Worm (Caenorhabditis elegans) whole organism, mixed stage, embryonic: ENCODE measurements around the gene ZK105.1.

Experiments
- M03D4.4 ChIP-seq: sonication (generic microtip); optimal IDR thresholded peaks from 2 replicates; lab custom pipeline; 2017; ENCODE audit warnings: mild to moderate bottlenecking, missing genetic modification characterization, missing compliant biosample characterization
- bed-3 ChIP-seq: fragments of 200-800 bp; sonication (Bioruptor generic); optimal IDR thresholded peaks from 3 replicates; lab custom pipeline; 2018; ENCODE audit warnings: mild to moderate bottlenecking, missing genetic modification characterization, moderate library complexity, missing compliant biosample characterization
- blmp-1 ChIP-seq: fragments of 150-350 bp; optimal IDR thresholded peaks from 2 replicates; lab custom pipeline; 2014; ENCODE audit warnings: missing biosample characterization, missing genetic modification characterization
- ceh-39 ChIP-seq: fragments of 150-350 bp; optimal IDR thresholded peaks from 2 replicates; lab custom pipeline; 2014; ENCODE audit warnings: missing biosample characterization, missing genetic modification characterization
- ceh-43 ChIP-seq: fragments of 200-800 bp; sonication (Bioruptor generic); optimal IDR thresholded peaks from 2 replicates; lab custom pipeline; 2018; ENCODE audit warnings: mild to moderate bottlenecking, missing genetic modification characterization, moderate library complexity, missing compliant biosample characterization
- ceh-83 ChIP-seq: fragments of 200-800 bp; sonication (Bioruptor generic); optimal IDR thresholded peaks from 2 replicates; lab custom pipeline; 2018; ENCODE audit warnings: mild to moderate bottlenecking, missing genetic modification characterization, missing compliant biosample characterization
- ces-1 ChIP-seq: fragments of 150-350 bp; optimal IDR thresholded peaks from 2 replicates; lab custom pipeline; 2014; ENCODE audit warnings: missing biosample characterization, missing genetic modification reagents, missing genetic modification characterization
- cnd-1 ChIP-seq: fragments of 200-800 bp; sonication (Bioruptor generic); optimal IDR thresholded peaks from 2 replicates; lab custom pipeline; 2018; ENCODE audit warnings: mild to moderate bottlenecking, missing genetic modification characterization, missing compliant biosample characterization
- drap-1 ChIP-seq: fragments of 200-800 bp; sonication (Bioruptor generic); optimal IDR thresholded peaks from 3 replicates; lab custom pipeline; 2018; ENCODE audit warnings: mild to moderate bottlenecking, missing genetic modification characterization, missing compliant biosample characterization
- elt-1 ChIP-seq: sonication (generic microtip); optimal IDR thresholded peaks from 2 replicates; lab custom pipeline; 2017; ENCODE audit warnings: missing genetic modification characterization, mild to moderate bottlenecking, missing compliant biosample characterization, antibody characterized with exemption, moderate library complexity, borderline replicate concordance; ENCODE audit not compliant: insufficient read depth
- elt-3 ChIP-seq: fragments of 150-350 bp; optimal IDR thresholded peaks from 2 replicates; lab custom pipeline; 2014; ENCODE audit warnings: missing biosample characterization, missing genetic modification characterization
- flh-1 ChIP-seq: fragments of 200-800 bp; sonication (Bioruptor generic); optimal IDR thresholded peaks from 2 replicates; lab custom pipeline; 2018; ENCODE audit warnings: mild to moderate bottlenecking, missing genetic modification characterization, moderate library complexity, missing compliant biosample characterization
- ham-2 ChIP-seq: fragments of 200-800 bp; sonication (Bioruptor generic); optimal IDR thresholded peaks from 2 replicates; lab custom pipeline; 2018; ENCODE audit warnings: mild to moderate bottlenecking, missing genetic modification characterization, missing compliant biosample characterization
- hlh-1 ChIP-seq: fragments of 150-350 bp; optimal IDR thresholded peaks from 2 replicates; lab custom pipeline; 2014; ENCODE audit warnings: missing biosample characterization, missing genetic modification reagents, missing genetic modification characterization
- lin-13 ChIP-seq: fragments of 150-350 bp; optimal IDR thresholded peaks from 2 replicates; lab custom pipeline; 2014; ENCODE audit warnings: missing biosample characterization, missing genetic modification characterization
- lin-32 ChIP-seq: fragments of 200-800 bp; sonication (Bioruptor generic); optimal IDR thresholded peaks from 2 replicates; lab custom pipeline; 2018; ENCODE audit warnings: mild to moderate bottlenecking, missing genetic modification characterization, missing compliant biosample characterization
- lsy-2 ChIP-seq: fragments of 150-350 bp; optimal IDR thresholded peaks from 2 replicates; lab custom pipeline; 2014; ENCODE audit warnings: missing biosample characterization, missing genetic modification characterization
- mab-5 ChIP-seq: fragments of 150-350 bp; optimal IDR thresholded peaks from 2 replicates; lab custom pipeline; 2014; ENCODE audit warnings: missing biosample characterization, missing genetic modification characterization
- mep-1 ChIP-seq: fragments of 150-350 bp; optimal IDR thresholded peaks from 2 replicates; lab custom pipeline; 2017; ENCODE audit warnings: missing biosample characterization, missing genetic modification reagents, missing genetic modification characterization, inconsistent platforms
- mls-2 ChIP-seq: sonication (generic microtip); optimal IDR thresholded peaks from 2 replicates; lab custom pipeline; 2016; ENCODE audit warnings: mild to moderate bottlenecking, missing genetic modification characterization, moderate library complexity, missing compliant biosample characterization
- nhr-12 ChIP-seq: fragments of 150-350 bp; optimal IDR thresholded peaks from 2 replicates; lab custom pipeline; 2014; ENCODE audit warnings: missing biosample characterization, missing genetic modification characterization
- nhr-2 ChIP-seq: fragments of 150-350 bp; optimal IDR thresholded peaks from 2 replicates; lab custom pipeline; 2014; ENCODE audit warnings: missing biosample characterization, missing genetic modification characterization
- nhr-237 ChIP-seq: fragments of 150-350 bp; optimal IDR thresholded peaks from 2 replicates; lab custom pipeline; 2014; ENCODE audit warnings: missing biosample characterization, missing genetic modification characterization
- nhr-28 ChIP-seq: fragments of 150-350 bp; optimal IDR thresholded peaks from 2 replicates; lab custom pipeline; 2014; ENCODE audit warnings: missing biosample characterization, missing genetic modification characterization
- nhr-76 ChIP-seq: sonication (generic microtip); optimal IDR thresholded peaks from 2 replicates; lab custom pipeline; 2017; ENCODE audit warnings: missing biosample characterization, missing genetic modification characterization
- pha-4 ChIP-seq: fragments of 150-350 bp; optimal IDR thresholded peaks from 2 replicates; lab custom pipeline; 2018; ENCODE audit warnings: missing biosample characterization, missing genetic modification reagents, missing genetic modification characterization
- sem-2 ChIP-seq: fragments of 200-800 bp; sonication (Bioruptor generic); optimal IDR thresholded peaks from 2 replicates; lab custom pipeline; 2018; ENCODE audit warnings: mild to moderate bottlenecking, missing genetic modification characterization, missing compliant biosample characterization
- snpc-4 ChIP-seq: fragments of 150-350 bp; optimal IDR thresholded peaks from 2 replicates; lab custom pipeline; 2014; ENCODE audit warnings: missing biosample characterization, missing genetic modification characterization
- sptf-1 ChIP-seq: sonication (generic microtip); optimal IDR thresholded peaks from 2 replicates; lab custom pipeline; 2017; ENCODE audit warnings: mild to moderate bottlenecking, missing genetic modification characterization, moderate library complexity, missing compliant biosample characterization
- tbx-8 ChIP-seq: fragments of 200-800 bp; sonication (Bioruptor generic); optimal IDR thresholded peaks from 2 replicates; lab custom pipeline; 2018; ENCODE audit warnings: mild to moderate bottlenecking, missing genetic modification characterization, moderate library complexity, missing compliant biosample characterization
- unc-120 ChIP-seq: sonication (generic microtip); optimal IDR thresholded peaks from 2 replicates; lab custom pipeline; 2017; ENCODE audit warnings: missing genetic modification characterization, missing compliant biosample characterization; ENCODE audit not compliant: poor library complexity, severe bottlenecking
- unc-39 ChIP-seq: fragments of 150-350 bp; optimal IDR thresholded peaks from 2 replicates; lab custom pipeline; 2014; ENCODE audit warnings: missing biosample characterization, missing genetic modification characterization
- unc-62 ChIP-seq: fragments of 150-350 bp; optimal IDR thresholded peaks from 2 replicates; lab custom pipeline; 2014; ENCODE audit warnings: missing biosample characterization, missing genetic modification reagents, missing genetic modification characterization
- zip-8 ChIP-seq: fragments of 150-350 bp; optimal IDR thresholded peaks from 2 replicates; lab custom pipeline; 2014; ENCODE audit warnings: missing biosample characterization, missing genetic modification characterization
- ztf-11 ChIP-seq: fragments of 150-350 bp; optimal IDR thresholded peaks from 2 replicates; lab custom pipeline; 2014; ENCODE audit warnings: missing biosample characterization, missing genetic modification characterization

The ZK105.1 gene

DNA sequence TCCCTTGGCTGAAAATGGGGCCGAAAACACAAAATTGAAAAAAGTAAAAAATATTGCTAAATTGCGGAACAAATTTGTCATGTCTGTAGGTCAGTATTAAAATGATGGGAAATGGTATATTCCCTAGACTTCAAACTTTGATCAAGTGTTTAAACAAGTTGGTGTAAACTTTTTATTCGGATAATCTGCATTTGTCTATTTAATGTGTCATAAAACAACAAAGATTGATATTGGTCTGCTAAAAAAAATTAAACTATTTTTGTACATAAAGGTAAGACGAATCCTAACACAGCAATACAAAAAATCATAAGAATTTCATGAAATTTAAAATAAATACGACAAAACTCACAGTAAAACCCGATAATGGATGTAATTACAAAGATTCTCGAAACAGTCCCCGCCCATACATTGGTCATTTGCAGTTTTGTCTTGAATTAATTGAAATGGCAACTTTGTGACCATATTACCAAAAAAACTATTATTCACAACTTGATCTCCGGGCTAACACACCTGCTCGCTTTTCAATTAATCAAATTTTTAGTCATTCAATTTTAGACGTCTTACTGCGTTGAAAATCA, 10.3 kb downstream of the ZK105.1 start, which contains the start of the genes ZK105.6 and ZK105.8:
ZK105.6 (minus strand) TSS at position 101 of the 578 bp plus-strand sequence.
ZK105.8 (plus strand) TSS at position 528 of the 578 bp plus-strand sequence.
- no peak for TF ChIP-seq nhr-28 (tag; lab: Kevin White, UChicago)
- TF ChIP-seq ces-1 (GFP tag; lab: Kevin White, UChicago) = peak; percentile 16
- no peak for TF ChIP-seq zip-8
- TF ChIP-seq, all 35 proteins: peak for 1

DNA sequence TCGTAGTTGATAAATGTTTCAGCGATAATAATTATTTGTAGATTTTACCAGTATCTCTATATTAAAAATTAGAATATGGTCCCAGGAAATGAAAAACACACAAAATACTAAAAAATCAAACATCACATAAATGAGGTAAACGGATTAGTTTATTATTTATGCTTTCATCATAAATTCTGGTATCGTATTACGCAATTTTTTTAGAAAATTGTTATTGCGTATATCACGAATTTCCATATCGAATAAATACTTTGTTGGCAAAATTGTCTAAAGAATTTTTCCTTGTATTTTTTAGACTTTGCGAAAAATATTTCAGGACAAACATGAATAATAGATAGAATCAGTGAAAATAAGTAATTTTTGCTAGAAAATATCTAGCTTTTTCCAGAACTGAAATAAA, 12.4 kb downstream of the ZK105.1 start:
- no peak for TF ChIP-seq tbx-8
- no peak for TF ChIP-seq mab-5 (tag; lab: Kevin White, UChicago)
- TF ChIP-seq zip-8 = peak; percentile 68
- no peak for TF ChIP-seq lsy-2 (tag; lab: Kevin White, UChicago)
- no peak for TF ChIP-seq hlh-1 (tag; lab: Kevin White, UChicago)

DNA sequence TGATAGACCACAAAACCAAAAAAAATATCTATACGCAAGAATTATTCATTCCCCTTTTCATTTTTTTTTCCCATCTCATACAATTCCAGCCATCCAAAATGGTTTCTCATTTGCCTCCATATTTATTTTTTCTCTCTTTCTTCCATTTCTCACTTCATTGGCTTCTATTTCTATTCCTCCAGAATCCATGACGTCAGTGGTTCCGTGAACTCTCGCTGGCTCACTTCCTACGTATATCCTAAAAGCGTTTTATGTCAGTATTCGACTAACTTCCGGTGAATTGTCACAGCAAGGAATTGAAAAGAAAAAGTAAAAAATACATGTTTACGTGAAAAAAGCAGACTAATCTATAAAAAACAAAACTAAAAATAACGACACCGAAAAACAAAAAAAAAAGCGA, 13.1 kb downstream of the ZK105.1 start:
- TF ChIP-seq ceh-43 (GFP tag; lab: Kevin White, UChicago) (no peak), mab-5 (tag; lab: Kevin White, UChicago) (no peak), flh-1 (GFP tag; lab: Kevin White, UChicago) (no peak), lin-13 (tag; lab: Kevin White, UChicago) (no peak), mls-2 (no peak), nhr-76 (tag; lab: Kevin White, UChicago) (no peak), ces-1 (GFP tag; lab: Kevin White, UChicago) (no peak), ztf-11 (tag; lab: Kevin White, UChicago) (no peak), tbx-8 (no peak), nhr-237 (tag; lab: Kevin White, UChicago) (no peak)

DNA sequence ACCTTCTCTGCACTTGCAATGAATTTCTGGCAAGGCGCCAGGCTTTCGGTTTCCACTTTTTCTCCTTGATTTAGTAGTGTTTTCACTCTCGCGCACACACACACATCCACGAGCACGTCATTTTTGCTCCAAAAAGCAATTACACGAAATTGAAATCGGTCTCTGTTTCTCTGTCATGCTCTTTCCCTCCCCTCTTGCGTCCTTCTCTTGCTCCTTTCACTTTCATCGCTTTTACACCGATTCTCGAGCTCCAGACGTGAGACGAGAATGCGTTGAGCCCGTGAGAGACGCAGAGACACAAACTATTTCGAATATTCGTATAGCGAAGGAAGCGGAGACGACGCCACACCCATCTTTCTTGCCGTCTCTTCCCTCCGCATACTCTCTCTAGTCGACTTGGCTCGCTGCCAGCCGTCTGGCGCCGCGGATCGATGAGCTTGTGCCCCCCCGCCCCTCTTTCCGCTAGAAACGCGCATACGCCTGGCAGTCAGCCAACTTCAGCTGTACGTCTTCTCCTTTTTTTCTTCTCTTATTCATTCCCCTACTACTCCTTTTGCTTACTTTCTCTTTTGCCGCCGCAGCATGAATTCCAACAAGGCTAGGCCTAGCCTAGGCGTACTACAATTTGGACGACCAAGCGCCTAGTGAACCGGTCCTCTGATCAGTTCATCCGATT, 14.3 kb downstream of the ZK105.1 start:
- TF ChIP-seq unc-120 (tag; lab: Kevin White, UChicago) (peak; percentile 97), elt-1 (no peak), sptf-1 (tag; lab: Kevin White, UChicago) (peak; percentile 12), elt-3 (tag; lab: Kevin White, UChicago) (no peak), ces-1 (GFP tag; lab: Kevin White, UChicago) (peak; percentile 93), cnd-1 (tag; lab: Kevin White, UChicago) (no peak), bed-3 (no peak), ceh-83 (GFP tag; lab: Kevin White, UChicago) (no peak), mab-5 (tag; lab: Kevin White, UChicago) (peak; percentile 49), ceh-39 (tag; lab: Kevin White, UChicago) (no peak), mls-2 (peak; percentile 58), drap-1 (GFP tag; lab: Kevin White, UChicago) (no peak), unc-39 (tag; lab: Kevin White, UChicago) (no peak), M03D4.4 (no peak), flh-1 (GFP tag; lab: Kevin White, UChicago) (no peak), ceh-43 (GFP tag; lab: Kevin White, UChicago) (no peak), lin-32 (no peak), tbx-8 (no peak), nhr-237 (tag; lab: Kevin White, UChicago) (no peak), mep-1 (tag; lab: Kevin White, UChicago) (no peak), ztf-11 (tag; lab: Kevin White, UChicago) (no peak), pha-4 (tag; lab: Kevin White, UChicago) (peak; percentile 16), snpc-4 (tag; lab: Kevin White, UChicago) (no peak), sem-2 (GFP tag; lab: Kevin White, UChicago) (no peak), nhr-12 (tag; lab: Kevin White, UChicago) (no peak), nhr-28 (tag; lab: Kevin White, UChicago) (no peak), ham-2 (GFP tag; lab: Kevin White, UChicago) (peak; percentile 64), hlh-1 (tag; lab: Kevin White, UChicago) (no peak), zip-8 (no peak), nhr-76 (tag; lab: Kevin White, UChicago) (no peak), blmp-1 (tag; lab: Kevin White, UChicago) (peak; percentile 50), unc-62 (no peak), nhr-2 (tag; lab: Kevin White, UChicago) (no peak), lin-13 (tag; lab: Kevin White, UChicago) (no peak), lsy-2 (tag; lab: Kevin White, UChicago) (peak; percentile 5)
- TF ChIP-seq, all 35 proteins: peak for 9
